Fruit fly (Drosophila melanogaster): ENCODE data around the gene CG43347.
A peak's percentile ranks its signal among the peaks of the same experiment; 100 is the strongest.

CG43347 gene

dm6 chrX:10607629-10608028 lies 12.4 kb downstream of the CG43347 start:
- TF ChIP-seq OdsH (GFP tag; optimal IDR thresholded peaks at IDR 0.05) (no peak), dac (GFP tag; optimal IDR thresholded peaks at IDR 0.05) (no peak), pdm3 (GFP tag; optimal IDR thresholded peaks at IDR 0.05) (no peak), CG9139 (GFP tag; optimal IDR thresholded peaks at IDR 0.05) (no peak), salr (GFP tag; optimal IDR thresholded peaks at IDR 0.05) (no peak), CG32006 (GFP tag; optimal IDR thresholded peaks at IDR 0.05) (no peak), Blimp-1 (GFP tag; optimal IDR thresholded peaks at IDR 0.05) (no peak), CG6808 (GFP tag; optimal IDR thresholded peaks at IDR 0.05) (no peak), CG11902 (GFP tag; optimal IDR thresholded peaks at IDR 0.05) (no peak), Gug (GFP tag; IDR thresholded peaks at IDR 0.05) (no peak), dsx (GFP tag; optimal IDR thresholded peaks at IDR 0.05; ENCODE audit: poor library complexity, severe bottlenecking) (no peak), CG1621 (tag; optimal IDR thresholded peaks at IDR 0.05) (no peak), CG34406 (GFP tag; optimal IDR thresholded peaks at IDR 0.05) (no peak), svp (GFP tag) (no peak), Ets96B (tag; optimal IDR thresholded peaks at IDR 0.05) (no peak), CG4318 (GFP tag; optimal IDR thresholded peaks at IDR 0.05) (no peak)

- no peak for TF ChIP-seq topi (GFP tag; optimal IDR thresholded peaks at IDR 0.05)
- TF ChIP-seq CG6808 (GFP tag; optimal IDR thresholded peaks at IDR 0.05): no peak
- no peak for TF ChIP-seq CG6163 (GFP tag; IDR thresholded peaks at IDR 0.05)
- TF ChIP-seq CG4318 (GFP tag; optimal IDR thresholded peaks at IDR 0.05): no peak
- no peak for TF ChIP-seq spab (GFP tag; optimal IDR thresholded peaks at IDR 0.05)
- TF ChIP-seq CG6854 (GFP tag; optimal IDR thresholded peaks at IDR 0.05): no peak
- TF ChIP-seq CG9139 (GFP tag; optimal IDR thresholded peaks at IDR 0.05): no peak
- TF ChIP-seq Blimp-1 (GFP tag; optimal IDR thresholded peaks at IDR 0.05): no peak
- no peak for TF ChIP-seq lz (GFP tag; optimal IDR thresholded peaks at IDR 0.05)
Measured at dm6 chrX:10606889-10607478, 13.0 kb downstream of the CG43347 start.

dm6 chrX:10602057-10602764 lies 17.8 kb downstream of the CG43347 start, which contains the start of gene CG1628:
Gene CG1628 (minus strand): TSS chrX:10602714.
- TF ChIP-seq CG4318 (GFP tag; optimal IDR thresholded peaks at IDR 0.05) (no peak), Hr4 (GFP tag; optimal IDR thresholded peaks at IDR 0.05) (no peak), eg (GFP tag; IDR thresholded peaks at IDR 0.05) (0 out of 3 replicates have a peak, but pooled peaks have one; percentile 28), acj6 (GFP tag; optimal IDR thresholded peaks at IDR 0.05) (no peak), CG6276 (GFP tag; optimal IDR thresholded peaks at IDR 0.05) (peak; percentile 21), CG15336 (GFP tag; IDR thresholded peaks at IDR 0.05) (peak; percentile 16; the same call in 1 of the 2 replicates), topi (GFP tag; optimal IDR thresholded peaks at IDR 0.05) (no peak), spab (GFP tag; optimal IDR thresholded peaks at IDR 0.05) (no peak), svp (GFP tag) (peak; percentile 69), OdsH (GFP tag; optimal IDR thresholded peaks at IDR 0.05) (no peak), CG6854 (GFP tag; optimal IDR thresholded peaks at IDR 0.05) (peak; percentile 57), CG34406 (GFP tag; optimal IDR thresholded peaks at IDR 0.05) (no peak), lz (GFP tag; optimal IDR thresholded peaks at IDR 0.05) (no peak), Eip78C (GFP tag) (peak; percentile 76), net (GFP tag; optimal IDR thresholded peaks at IDR 0.05) (no peak), CG16779 (tag; optimal IDR thresholded peaks at IDR 0.05) (no peak), cyc (GFP tag; optimal IDR thresholded peaks at IDR 0.05) (peak; percentile 13), CG3919 (GFP tag; optimal IDR thresholded peaks at IDR 0.05) (peak; percentile 30), CG6163 (GFP tag; IDR thresholded peaks at IDR 0.05) (0 out of 3 replicates have a peak, but pooled peaks have one; percentile 35), Lpt (GFP tag; optimal IDR thresholded peaks at IDR 0.05) (no peak), CG8632 (GFP tag; optimal IDR thresholded peaks at IDR 0.05) (no peak), ss (GFP tag; optimal IDR thresholded peaks at IDR 0.05) (no peak)

Data from whole organism, prepupa.